Worm (Caenorhabditis elegans): ENCODE measurements around the gene zzz-1.

zzz-1 gene

DNA sequence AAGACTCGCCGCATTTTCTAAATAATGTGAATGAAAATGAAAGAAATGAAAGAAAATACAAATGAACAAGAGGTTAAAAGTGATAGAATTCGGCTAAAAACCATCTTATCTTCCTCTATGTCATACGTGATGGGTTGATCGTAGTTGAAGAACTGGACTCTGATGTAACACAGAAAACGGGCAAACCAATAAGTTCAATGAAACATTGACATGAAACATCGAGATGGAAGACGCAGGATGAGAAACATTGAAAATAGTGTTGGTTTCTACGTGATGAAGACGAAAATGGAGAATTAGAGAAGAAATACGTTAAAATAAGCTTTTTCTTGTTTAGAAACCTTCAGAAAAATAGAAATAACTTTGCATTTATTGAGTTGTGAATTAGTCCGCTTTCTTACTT lies 18.0 kb downstream of the zzz-1 start, which contains the start of gene F32D8.12:
Gene F32D8.12, minus strand, starts transcription at position 48 of the 400 bp plus-strand sequence.
- TF ChIP-seq jun-1 (tag; optimal IDR thresholded peaks at IDR 0.05) (no peak), ztf-4 (tag; optimal IDR thresholded peaks at IDR 0.05) (no peak), nhr-76 (tag; optimal IDR thresholded peaks at IDR 0.05) (no peak), blmp-1 (tag; optimal IDR thresholded peaks at IDR 0.05) (peak; percentile 55), isw-1 (GFP tag; IDR thresholded peaks at IDR 0.05) (no peak), fos-1 (tag; optimal IDR thresholded peaks at IDR 0.05) (no peak), egl-13 (tag; optimal IDR thresholded peaks at IDR 0.05) (no peak), nhr-71 (tag; optimal IDR thresholded peaks at IDR 0.05) (peak; percentile 86), nhr-20 (tag; optimal IDR thresholded peaks at IDR 0.05) (peak; percentile 82), lin-35 (GFP tag; optimal IDR thresholded peaks at IDR 0.05) (peak; percentile 23 to 59), skn-1 (tag; optimal IDR thresholded peaks at IDR 0.05) (no peak), sox-4 (tag; optimal IDR thresholded peaks at IDR 0.05) (no peak), lin-13 (GFP tag; optimal IDR thresholded peaks at IDR 0.05) (peak; percentile 9), elt-3 (tag; optimal IDR thresholded peaks at IDR 0.05) (peak in 2 of 6 experiments; percentile 41 to 62), sptf-1 (tag; optimal IDR thresholded peaks at IDR 0.05) (no peak), ceh-63 (GFP tag; optimal IDR thresholded peaks at IDR 0.05) (no peak), lin-15B (tag; optimal IDR thresholded peaks at IDR 0.05) (no peak), mdl-1 (tag; optimal IDR thresholded peaks at IDR 0.05) (peak in 1 of 2 experiments; percentile 10), zip-4 (GFP tag; optimal IDR thresholded peaks at IDR 0.05) (no peak), zag-1 (tag; optimal IDR thresholded peaks at IDR 0.05) (no peak), alr-1 (tag; optimal IDR thresholded peaks at IDR 0.05; ENCODE audit: borderline replicate concordance) (no peak), snu-23 (GFP tag; optimal IDR thresholded peaks at IDR 0.05) (peak; percentile 84), pqm-1 (tag; optimal IDR thresholded peaks at IDR 0.05) (no peak), dpl-1 (GFP tag; optimal IDR thresholded peaks at IDR 0.05) (peak in 2 of 3 experiments; percentile 11 to 17), C16A3.4 (tag; optimal IDR thresholded peaks at IDR 0.05) (peak; percentile 35), ces-1 (GFP tag; optimal IDR thresholded peaks at IDR 0.05) (no peak), fkh-10 (GFP tag; optimal IDR thresholded peaks at IDR 0.05) (no peak), hpl-2 (GFP tag; optimal IDR thresholded peaks at IDR 0.05) (no peak), F16B12.6 (tag; optimal IDR thresholded peaks at IDR 0.05) (no peak), elt-2 (tag; optimal IDR thresholded peaks at IDR 0.05) (peak; percentile 42), fkh-4 (tag; optimal IDR thresholded peaks at IDR 0.05; ENCODE audit: borderline replicate concordance) (no peak), lsy-2 (tag; optimal IDR thresholded peaks at IDR 0.05) (peak; percentile 33 to 45), ceh-82 (tag; optimal IDR thresholded peaks at IDR 0.05) (peak in 1 of 3 experiments; percentile 22), unc-62 (GFP tag; optimal IDR thresholded peaks at IDR 0.05) (no peak), swsn-7 (tag; optimal IDR thresholded peaks at IDR 0.05) (peak; percentile 44), nhr-47 (tag; optimal IDR thresholded peaks at IDR 0.05) (peak; percentile 36), tbx-2 (tag; optimal IDR thresholded peaks at IDR 0.05) (no peak), C04F5.9 (tag; optimal IDR thresholded peaks at IDR 0.05) (no peak), nhr-84 (tag; optimal IDR thresholded peaks at IDR 0.05) (no peak), fkh-8 (tag; optimal IDR thresholded peaks at IDR 0.05) (no peak), mab-9 (GFP tag; IDR thresholded peaks at IDR 0.05) (no peak), pax-3 (tag; optimal IDR thresholded peaks at IDR 0.05) (no peak), unc-130 (tag; optimal IDR thresholded peaks at IDR 0.05) (peak; percentile 57), hlh-17 (GFP tag; optimal IDR thresholded peaks at IDR 0.05; ENCODE audit: borderline replicate concordance) (no peak), xbp-1 (tag; optimal IDR thresholded peaks at IDR 0.05) (no peak), grh-1 (GFP tag; IDR thresholded peaks at IDR 0.05) (no peak), unc-98 (GFP tag; IDR thresholded peaks at IDR 0.05) (no peak), unc-30 (tag; optimal IDR thresholded peaks at IDR 0.05) (no peak), lin-39 (tag; optimal IDR thresholded peaks at IDR 0.05) (no peak), hlh-4 (tag; optimal IDR thresholded peaks at IDR 0.05) (no peak), nhr-77 (tag; optimal IDR thresholded peaks at IDR 0.05) (no peak), aha-1 (tag; optimal IDR thresholded peaks at IDR 0.05) (no peak), mef-2 (tag; optimal IDR thresholded peaks at IDR 0.05) (no peak), unc-86 (tag; optimal IDR thresholded peaks at IDR 0.05) (no peak)

All from whole organism, L1 larva.